Fruit fly (Drosophila melanogaster) whole organism, pupa: ENCODE results near the gene CG12507.

Experiments used
- CG10348 ChIP-seq: fragments of 200-800 bp; sonication (Bioruptor generic); IDR thresholded peaks from 2 replicates; pipeline ENCODE4 v1.3.6; 2022; ENCODE audit warnings: missing biosample characterization, missing genetic modification characterization
- CG12605 ChIP-seq: fragments of 200-800 bp; sonication (Bioruptor generic); IDR thresholded peaks from 2 replicates; pipeline ENCODE4 v1.3.6; 2022; ENCODE audit warnings: missing biosample characterization, missing genetic modification characterization
- CG13204 ChIP-seq: fragments of 200-800 bp; sonication (Bioruptor generic); optimal IDR thresholded peaks from 2 replicates; lab custom pipeline; 2018; ENCODE audit warnings: missing biosample characterization, mild to moderate bottlenecking, missing genetic modification characterization, moderate library complexity
- CG14655 ChIP-seq: fragments of 200-800 bp; sonication (Bioruptor generic); optimal IDR thresholded peaks from 3 replicates; lab custom pipeline; 2017; ENCODE audit warnings: mild to moderate bottlenecking, missing biosample characterization, missing genetic modification reagents, missing genetic modification characterization
- CG15710 ChIP-seq: fragments of 200-800 bp; sonication (Bioruptor generic); optimal IDR thresholded peaks from 2 replicates; lab custom pipeline; 2018; ENCODE audit warnings: missing biosample characterization, mild to moderate bottlenecking, missing genetic modification characterization, moderate library complexity
- CG17806 ChIP-seq: fragments of 200-800 bp; sonication (Bioruptor generic); optimal IDR thresholded peaks from 2 replicates; lab custom pipeline; 2018; ENCODE audit warnings: missing biosample characterization, mild to moderate bottlenecking, missing genetic modification characterization, moderate library complexity
- CG32121 ChIP-seq: fragments of 200-800 bp; sonication (Bioruptor generic); IDR thresholded peaks from 2 replicates; pipeline ENCODE4 v1.3.6; 2022; ENCODE audit warnings: missing biosample characterization, missing genetic modification characterization
- CG34367 ChIP-seq: fragments of 200-800 bp; sonication (Bioruptor generic); optimal IDR thresholded peaks from 2 replicates; lab custom pipeline; 2018; ENCODE audit warnings: missing biosample characterization, mild to moderate bottlenecking, missing genetic modification characterization
- CG4496 ChIP-seq: fragments of 200-800 bp; sonication (Bioruptor generic); IDR thresholded peaks from 3 replicates; pipeline ENCODE4 v1.3.6; 2022; ENCODE audit warnings: missing biosample characterization, missing genetic modification characterization
- CG8159 ChIP-seq: fragments of 200-800 bp; sonication (Bioruptor generic); optimal IDR thresholded peaks from 3 replicates; lab custom pipeline; 2018; ENCODE audit warnings: missing biosample characterization, mild to moderate bottlenecking, missing genetic modification characterization, moderate library complexity
- CG8301 ChIP-seq: fragments of 200-800 bp; sonication (Bioruptor generic); optimal IDR thresholded peaks from 2 replicates; lab custom pipeline; 2018; ENCODE audit warnings: missing biosample characterization, mild to moderate bottlenecking, missing genetic modification characterization
- CG9948 ChIP-seq: fragments of 200-800 bp; sonication (Bioruptor generic); optimal IDR thresholded peaks from 2 replicates; lab custom pipeline; 2018; ENCODE audit warnings: missing biosample characterization, mild to moderate bottlenecking, missing genetic modification characterization, moderate library complexity
- D1 ChIP-seq: fragments of 200-800 bp; sonication (Bioruptor generic); optimal IDR thresholded peaks from 2 replicates; lab custom pipeline; 2018; ENCODE audit warnings: missing biosample characterization, mild to moderate bottlenecking, missing genetic modification characterization, moderate library complexity
- EcR ChIP-seq: fragments of 200-800 bp; sonication (Bioruptor generic); optimal IDR thresholded peaks from 3 replicates; lab custom pipeline; 2019; ENCODE audit warnings: missing biosample characterization, missing genetic modification characterization, mild to moderate bottlenecking, moderate library complexity, missing genetic modification reagents
- Ets98B ChIP-seq: fragments of 200-800 bp; sonication (Bioruptor generic); IDR thresholded peaks from 2 replicates; pipeline ENCODE4 v1.3.6; 2022; ENCODE audit warnings: missing biosample characterization, missing genetic modification characterization
- Pif1A ChIP-seq: fragments of 200-800 bp; sonication (Bioruptor generic); optimal IDR thresholded peaks from 3 replicates; lab custom pipeline; 2016; ENCODE audit warnings: missing biosample characterization, missing genetic modification characterization
- Pif1B ChIP-seq: fragments of 200-800 bp; sonication (Bioruptor generic); optimal IDR thresholded peaks from 3 replicates; lab custom pipeline; 2016; ENCODE audit warnings: missing biosample characterization, missing genetic modification characterization
- Snoo ChIP-seq: fragments of 200-800 bp; sonication (Bioruptor generic); optimal IDR thresholded peaks from 3 replicates; lab custom pipeline; 2017; ENCODE audit warnings: missing biosample characterization, mild to moderate bottlenecking, missing genetic modification characterization, inconsistent platforms
- fd96Ca ChIP-seq: fragments of 200-800 bp; sonication (Bioruptor generic); IDR thresholded peaks from 3 replicates; pipeline ENCODE4 v1.3.6; 2022; ENCODE audit warnings: missing biosample characterization, missing genetic modification characterization
- gl ChIP-seq: fragments of 200-800 bp; sonication (Bioruptor generic); optimal IDR thresholded peaks from 2 replicates; lab custom pipeline; 2018; ENCODE audit warnings: missing biosample characterization, mild to moderate bottlenecking, missing genetic modification characterization
- rn ChIP-seq: fragments of 200-800 bp; sonication (Bioruptor generic); IDR thresholded peaks from 2 replicates; pipeline ENCODE4 v1.3.6; 2022; ENCODE audit warnings: missing biosample characterization, missing genetic modification characterization

CG12507 gene

dm6 chrX:16279340-16279941, 13.1 kb upstream of the CG12507 start:
- TF ChIP-seq D1 (no peak), CG13204 (GFP tag; lab: Kevin White, UChicago) (peak; percentile 50), CG34367 (tag; lab: Kevin White, UChicago) (peak; percentile 75), CG8301 (tag; lab: Kevin White, UChicago) (peak; percentile 78), rn (GFP tag; lab: Robert Waterston, UW) (peak; percentile 84), CG15710 (peak; percentile 88), CG8159 (tag; lab: Kevin White, UChicago) (peak; percentile 86), CG32121 (GFP tag; lab: Robert Waterston, UW) (peak; percentile 92), CG17806 (tag; lab: Kevin White, UChicago) (peak; percentile 81), CG4496 (GFP tag; lab: Robert Waterston, UW) (peak; percentile 97), Snoo (tag; lab: Kevin White, UChicago) (peak; percentile 97), Ets98B (GFP tag; lab: Robert Waterston, UW) (peak; percentile 93), CG14655 (peak; percentile 84), gl (tag; lab: Kevin White, UChicago) (peak; percentile 69), Pif1B (GFP tag; lab: Kevin White, UChicago) (peak; percentile 84), CG10348 (GFP tag; lab: Robert Waterston, UW) (peak; percentile 84), fd96Ca (GFP tag; lab: Robert Waterston, UW) (peak; percentile 95), CG12605 (GFP tag; lab: Robert Waterston, UW) (peak; percentile 82; the same call in 1 of the 2 replicates), CG9948 (peak; percentile 79), EcR (GFP tag; lab: Kevin White, UChicago) (peak; percentile 0), Pif1A (peak; percentile 86)

DNA sequence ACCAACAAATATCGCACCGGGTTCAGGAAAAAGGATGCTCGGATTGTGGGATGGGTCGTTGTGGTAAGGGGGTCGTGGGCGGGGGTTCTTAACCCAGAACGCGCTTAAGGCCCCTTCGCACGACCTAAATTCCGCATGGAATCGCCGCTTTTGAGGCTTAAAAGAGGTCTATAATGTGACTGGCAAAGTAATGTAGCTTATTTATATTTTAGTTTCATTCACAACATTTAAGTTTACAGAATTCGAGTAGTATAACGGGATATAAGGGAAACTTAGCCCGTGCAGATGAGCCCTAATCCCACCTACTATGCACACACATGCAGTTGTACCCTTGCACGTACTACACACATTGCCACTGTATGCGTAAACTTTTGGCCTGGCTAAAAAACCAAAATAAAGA, 12.4 kb upstream of the CG12507 start:
- peak; percentile 90 for TF ChIP-seq CG4496 (GFP tag; lab: Robert Waterston, UW)
- TF ChIP-seq CG8159 (tag; lab: Kevin White, UChicago): peak; percentile 87
- peak; percentile 88 for TF ChIP-seq CG34367 (tag; lab: Kevin White, UChicago)
- TF ChIP-seq D1: peak; percentile 22
- TF ChIP-seq CG10348 (GFP tag; lab: Robert Waterston, UW): no peak
- peak; percentile 83 for TF ChIP-seq CG17806 (tag; lab: Kevin White, UChicago)
- TF ChIP-seq rn (GFP tag; lab: Robert Waterston, UW): peak; percentile 37; the same call in 1 of the 2 replicates
- peak; percentile 87 for TF ChIP-seq CG12605 (GFP tag; lab: Robert Waterston, UW)
- peak; percentile 81 for TF ChIP-seq gl (tag; lab: Kevin White, UChicago)
- peak; percentile 76 for TF ChIP-seq Pif1A
- TF ChIP-seq CG14655: peak; percentile 87
- peak; percentile 78 for TF ChIP-seq Snoo (tag; lab: Kevin White, UChicago)
- TF ChIP-seq Pif1B (GFP tag; lab: Kevin White, UChicago): peak; percentile 83
- peak; percentile 83 for TF ChIP-seq CG9948
- TF ChIP-seq CG13204 (GFP tag; lab: Kevin White, UChicago): peak; percentile 88
- TF ChIP-seq fd96Ca (GFP tag; lab: Robert Waterston, UW): peak; percentile 92
- peak; percentile 89 for TF ChIP-seq Ets98B (GFP tag; lab: Robert Waterston, UW)
- TF ChIP-seq CG32121 (GFP tag; lab: Robert Waterston, UW): peak; percentile 79
- TF ChIP-seq CG8301 (tag; lab: Kevin White, UChicago): peak; percentile 84
- TF ChIP-seq CG15710: peak; percentile 90
- peak; percentile 51 for TF ChIP-seq EcR (GFP tag; lab: Kevin White, UChicago)

dm6 chrX:16277878-16278506, 11.7 kb upstream of the CG12507 start, which contains the start of gene eas:
Gene eas, plus strand, starts transcription at chrX:16278328.
- TF ChIP-seq CG13204 (GFP tag; lab: Kevin White, UChicago) (no peak), fd96Ca (GFP tag; lab: Robert Waterston, UW) (0 out of 3 replicates have a peak, but pooled peaks have one; percentile 36), CG4496 (GFP tag; lab: Robert Waterston, UW) (0 out of 3 replicates have a peak, but pooled peaks have one; percentile 15)

dm6 chrX:16275854-16276338, 9.6 kb upstream of the CG12507 start, which contains the start of the genes kat80 and Prosalpha4:
Gene kat80, minus strand, starts transcription at chrX:16276180.
Gene Prosalpha4, plus strand, starts transcription at chrX:16276270.
- TF ChIP-seq Pif1A (no peak), CG32121 (GFP tag; lab: Robert Waterston, UW) (no peak), CG8159 (tag; lab: Kevin White, UChicago) (peak; percentile 26), CG14655 (peak; percentile 36), rn (GFP tag; lab: Robert Waterston, UW) (no peak), Ets98B (GFP tag; lab: Robert Waterston, UW) (no peak), CG15710 (peak; percentile 19), Snoo (tag; lab: Kevin White, UChicago) (peak; percentile 63)

- TF ChIP-seq CG15710: no peak
- no peak for TF ChIP-seq Pif1A
These were observed 9.0 kb upstream of the CG12507 start for dm6 chrX:16275168-16275853.
